Worm (Caenorhabditis elegans) whole organism, late embryonic: ENCODE measurements around the gene fbxa-24.

Source experiments
- C08G9.2 ChIP-seq: sonication (generic microtip); optimal IDR thresholded peaks from 2 replicates; lab custom pipeline; 2016; ENCODE audit warnings: mild to moderate bottlenecking, missing genetic modification characterization, moderate library complexity, missing compliant biosample characterization
- K02D7.2 ChIP-seq: sonication (generic microtip); optimal IDR thresholded peaks from 2 replicates; lab custom pipeline; 2017; ENCODE audit warnings: mild to moderate bottlenecking, missing genetic modification characterization, missing compliant biosample characterization
- T23F11.4 ChIP-seq: fragments of 200-800 bp; sonication (Bioruptor generic); optimal IDR thresholded peaks from 2 replicates; lab custom pipeline; 2018; ENCODE audit warnings: mild to moderate bottlenecking, missing genetic modification characterization, missing compliant biosample characterization
- ahr-1 ChIP-seq: sonication (generic microtip); optimal IDR thresholded peaks from 2 replicates; lab custom pipeline; 2016; ENCODE audit warnings: missing genetic modification characterization, missing compliant biosample characterization
- ama-1 ChIP-seq: fragments of 150-350 bp; optimal IDR thresholded peaks from 2 replicates; lab custom pipeline; 2014
- ceh-22 ChIP-seq: sonication (generic microtip); optimal IDR thresholded peaks from 2 replicates; lab custom pipeline; 2017; ENCODE audit warnings: missing biosample characterization, missing genetic modification characterization
- ceh-30 ChIP-seq: fragments of 150-350 bp; optimal IDR thresholded peaks from 2 replicates; lab custom pipeline; 2014; ENCODE audit warnings: missing biosample characterization, missing genetic modification characterization
- ceh-31 ChIP-seq: sonication (generic microtip); optimal IDR thresholded peaks from 2 replicates; lab custom pipeline; 2016; ENCODE audit warnings: missing genetic modification characterization, missing compliant biosample characterization
- ceh-45 ChIP-seq: fragments of 200-800 bp; sonication (Bioruptor generic); IDR thresholded peaks from 2 replicates; pipeline ENCODE4 v1.3.6; 2022; ENCODE audit warnings: missing genetic modification reagents, missing genetic modification characterization, missing compliant biosample characterization
- ceh-48 ChIP-seq: sonication (generic microtip); optimal IDR thresholded peaks from 2 replicates; lab custom pipeline; 2016; ENCODE audit warnings: missing genetic modification characterization, inconsistent platforms, missing compliant biosample characterization
- dmd-4 ChIP-seq: sonication (generic microtip); optimal IDR thresholded peaks from 2 replicates; lab custom pipeline; 2016; ENCODE audit warnings: borderline replicate concordance, missing genetic modification characterization, missing compliant biosample characterization
- elt-2 ChIP-seq: sonication (generic microtip); optimal IDR thresholded peaks from 2 replicates; lab custom pipeline; 2016; ENCODE audit warnings: missing genetic modification reagents, missing genetic modification characterization, missing compliant biosample characterization
- elt-4 ChIP-seq: sonication (generic microtip); optimal IDR thresholded peaks from 2 replicates; lab custom pipeline; 2016; ENCODE audit warnings: missing genetic modification characterization, missing compliant biosample characterization
- ets-4 ChIP-seq: sonication (generic microtip); optimal IDR thresholded peaks from 2 replicates; lab custom pipeline; 2016; ENCODE audit warnings: missing genetic modification characterization, missing compliant biosample characterization
- fax-1 ChIP-seq: sonication (generic microtip); optimal IDR thresholded peaks from 2 replicates; lab custom pipeline; 2016; ENCODE audit warnings: missing genotype, missing genetic modification characterization, missing compliant biosample characterization
- fkh-10 ChIP-seq: fragments of 150-350 bp; optimal IDR thresholded peaks from 2 replicates; lab custom pipeline; 2014; ENCODE audit warnings: missing biosample characterization, missing genetic modification reagents, missing genetic modification characterization
- fkh-6 ChIP-seq: sonication (generic microtip); optimal IDR thresholded peaks from 2 replicates; lab custom pipeline; 2016; ENCODE audit warnings: missing genetic modification characterization, missing compliant biosample characterization
- hlh-13 ChIP-seq: fragments of 200-800 bp; sonication (Bioruptor generic); optimal IDR thresholded peaks from 2 replicates; lab custom pipeline; 2018; ENCODE audit warnings: mild to moderate bottlenecking, missing genetic modification characterization, missing compliant biosample characterization
- lin-11 ChIP-seq: fragments of 200-800 bp; sonication (Bioruptor generic); optimal IDR thresholded peaks from 2 replicates; lab custom pipeline; 2018; ENCODE audit warnings: mild to moderate bottlenecking, missing genetic modification characterization, missing compliant biosample characterization
- madf-2 ChIP-seq: sonication (generic microtip); optimal IDR thresholded peaks from 2 replicates; lab custom pipeline; 2017; ENCODE audit warnings: missing genetic modification characterization, missing compliant biosample characterization
- nfya-1 ChIP-seq: sonication (generic microtip); optimal IDR thresholded peaks from 2 replicates; lab custom pipeline; 2017; ENCODE audit warnings: missing genetic modification characterization, mild to moderate bottlenecking, missing compliant biosample characterization, antibody characterized with exemption, moderate library complexity
- nhr-11 ChIP-seq: fragments of 150-350 bp; optimal IDR thresholded peaks from 2 replicates; lab custom pipeline; 2014; ENCODE audit warnings: missing biosample characterization, missing genetic modification characterization
- odd-2 ChIP-seq: sonication (generic microtip); optimal IDR thresholded peaks from 2 replicates; lab custom pipeline; 2017; ENCODE audit warnings: antibody characterized with exemption, mild to moderate bottlenecking, missing genetic modification characterization, missing compliant biosample characterization
- pag-3 ChIP-seq: sonication (generic microtip); optimal IDR thresholded peaks from 2 replicates; lab custom pipeline; 2016; ENCODE audit warnings: missing compliant biosample characterization, missing genetic modification characterization, borderline replicate concordance
- pat-9 ChIP-seq: fragments of 200-800 bp; sonication (Bioruptor generic); optimal IDR thresholded peaks from 2 replicates; lab custom pipeline; 2018; ENCODE audit warnings: mild to moderate bottlenecking, missing genetic modification characterization, moderate library complexity, missing compliant biosample characterization
- pha-2 ChIP-seq: sonication (generic microtip); optimal IDR thresholded peaks from 2 replicates; lab custom pipeline; 2017; ENCODE audit warnings: mild to moderate bottlenecking, missing genetic modification characterization, missing compliant biosample characterization
- pqm-1 ChIP-seq: sonication (generic microtip); optimal IDR thresholded peaks from 2 replicates; lab custom pipeline; 2016; ENCODE audit warnings: missing genetic modification characterization, missing compliant biosample characterization
- rnt-1 ChIP-seq: sonication (generic microtip); optimal IDR thresholded peaks from 2 replicates; lab custom pipeline; 2016; ENCODE audit warnings: missing genetic modification characterization, missing compliant biosample characterization
- sdc-2 ChIP-seq: sonication (generic microtip); optimal IDR thresholded peaks from 2 replicates; lab custom pipeline; 2016; ENCODE audit warnings: missing genotype, missing genetic modification characterization, missing compliant biosample characterization
- sox-2 ChIP-seq: fragments of 200-800 bp; sonication (Bioruptor generic); IDR thresholded peaks from 2 replicates; pipeline ENCODE4 v1.3.6; 2022; ENCODE audit warnings: missing genetic modification reagents, missing genetic modification characterization, missing compliant biosample characterization
- syd-9 ChIP-seq: sonication (generic microtip); optimal IDR thresholded peaks from 2 replicates; lab custom pipeline; 2016; ENCODE audit warnings: mild to moderate bottlenecking, missing genetic modification characterization, moderate library complexity, missing compliant biosample characterization
- tbx-2 ChIP-seq: sonication (generic microtip); optimal IDR thresholded peaks from 2 replicates; lab custom pipeline; 2016; ENCODE audit warnings: missing genetic modification characterization, missing compliant biosample characterization
- ttx-3 ChIP-seq: sonication (generic microtip); optimal IDR thresholded peaks from 2 replicates; lab custom pipeline; 2016; ENCODE audit warnings: missing genetic modification reagents, missing genetic modification characterization, missing compliant biosample characterization
- unc-42 ChIP-seq: sonication (generic microtip); optimal IDR thresholded peaks from 2 replicates; lab custom pipeline; 2016; ENCODE audit warnings: missing genotype, missing genetic modification characterization, missing compliant biosample characterization
- unc-55 ChIP-seq: sonication (generic microtip); optimal IDR thresholded peaks from 2 replicates; lab custom pipeline; 2017; ENCODE audit warnings: missing biosample characterization, missing genetic modification reagents, missing genetic modification characterization
- unc-86 ChIP-seq: sonication (generic microtip); optimal IDR thresholded peaks from 2 replicates; lab custom pipeline; 2016; ENCODE audit warnings: missing genetic modification characterization, missing compliant biosample characterization
- ztf-16 ChIP-seq: sonication (generic microtip); optimal IDR thresholded peaks from 2 replicates; lab custom pipeline; 2017; ENCODE audit warnings: missing genetic modification characterization, missing compliant biosample characterization

fbxa-24 gene

ce11 chrII:3846028-3846427 lies 29.7 kb downstream of the fbxa-24 start, which contains the start of gene C17A2.2:
Gene C17A2.2, plus strand, starts transcription at chrII:3846328.
- TF ChIP-seq pag-3 (tag; lab: Kevin White, UChicago): no peak
- no peak for TF ChIP-seq ceh-30

- TF ChIP-seq pat-9 (no peak), ets-4 (tag; lab: Kevin White, UChicago) (no peak), unc-42 (tag; lab: Kevin White, UChicago) (no peak), pha-2 (tag; lab: Kevin White, UChicago) (no peak)
Measured at ce11 chrII:3850655-3851054, 34.3 kb downstream of the fbxa-24 start, which contains the start of gene nhr-72. Gene nhr-72, minus strand, starts transcription at chrII:3850755.

ce11 chrII:3852654-3853053 lies 36.3 kb downstream of the fbxa-24 start, which contains the start of gene nhr-257:
Gene nhr-257, plus strand, starts transcription at chrII:3852954.
- TF ChIP-seq syd-9 (no peak), ahr-1 (tag; lab: Kevin White, UChicago) (no peak), fkh-10 (GFP tag; lab: Kevin White, UChicago) (no peak), T23F11.4 (GFP tag; lab: Kevin White, UChicago) (no peak), nfya-1 (tag; lab: Kevin White, UChicago) (no peak), odd-2 (no peak), dmd-4 (tag; lab: Kevin White, UChicago) (no peak), sdc-2 (tag; lab: Kevin White, UChicago) (no peak), ttx-3 (tag; lab: Kevin White, UChicago) (no peak), unc-42 (tag; lab: Kevin White, UChicago) (no peak), madf-2 (tag; lab: Kevin White, UChicago) (no peak), ceh-31 (tag; lab: Kevin White, UChicago) (no peak), elt-2 (tag; lab: Kevin White, UChicago) (no peak), ets-4 (tag; lab: Kevin White, UChicago) (no peak), C08G9.2 (no peak), unc-86 (tag; lab: Kevin White, UChicago) (no peak), pqm-1 (no peak)
- TF ChIP-seq, all 69 proteins: peak for 0

ce11 chrII:3860826-3861225 lies 44.5 kb downstream of the fbxa-24 start, which contains the start of gene oac-11:
Gene oac-11, minus strand, starts transcription at chrII:3860926.
- TF ChIP-seq ceh-31 (tag; lab: Kevin White, UChicago) (no peak), fkh-6 (tag; lab: Kevin White, UChicago) (no peak), lin-11 (tag; lab: Kevin White, UChicago) (no peak), nhr-11 (tag; lab: Kevin White, UChicago) (no peak), unc-55 (GFP tag; lab: Kevin White, UChicago) (no peak), sox-2 (GFP tag; lab: Robert Waterston, UW) (no peak), ceh-22 (tag; lab: Kevin White, UChicago) (no peak), T23F11.4 (GFP tag; lab: Kevin White, UChicago) (no peak), ceh-30 (no peak), ama-1 (lab: Kevin White, UChicago) (no peak), dmd-4 (tag; lab: Kevin White, UChicago) (no peak), elt-4 (tag; lab: Kevin White, UChicago) (no peak), fax-1 (no peak)

- TF ChIP-seq hlh-13 (GFP tag; lab: Kevin White, UChicago): no peak
- TF ChIP-seq ceh-48: no peak
- no peak for TF ChIP-seq ztf-16 (tag; lab: Kevin White, UChicago)
- TF ChIP-seq K02D7.2 (tag; lab: Kevin White, UChicago): no peak
- no peak for TF ChIP-seq rnt-1
- no peak for TF ChIP-seq syd-9
- TF ChIP-seq tbx-2: no peak
- no peak for TF ChIP-seq lin-11 (tag; lab: Kevin White, UChicago)
- TF ChIP-seq odd-2: no peak
- no peak for TF ChIP-seq ceh-45 (GFP tag; lab: Robert Waterston, UW)
- no peak for TF ChIP-seq C08G9.2
- no peak for TF ChIP-seq nfya-1 (tag; lab: Kevin White, UChicago)
Measured at ce11 chrII:3862053-3862452, 45.7 kb downstream of the fbxa-24 start.
